Fruit fly (Drosophila melanogaster) whole organism: ENCODE results near the gene Ttc26.

Source experiments
- CG8478 ChIP-seq: fragments of >200 bp; optimal IDR thresholded peaks from 2 replicates; lab custom pipeline; 2018; ENCODE audit warnings: inconsistent platforms
- Dll ChIP-seq: fragments of >200 bp; optimal IDR thresholded peaks from 2 replicates; lab custom pipeline; 2017
- EcR ChIP-seq, 2 experiments: fragments of >200 bp; optimal IDR thresholded peaks; 2 replicates each; lab custom pipeline; 2017; ENCODE audit warnings: missing biosample characterization in 2 of 2, missing genetic modification characterization in 2 of 2, missing genetic modification reagents in 2 of 2
- pan ChIP-seq: fragments of >200 bp; optimal IDR thresholded peaks from 2 replicates; lab custom pipeline; 2017
- psq ChIP-seq: fragments of >200 bp; optimal IDR thresholded peaks from 2 replicates; lab custom pipeline; 2017
- usp ChIP-seq: fragments of >200 bp; optimal IDR thresholded peaks from 2 replicates; lab custom pipeline; 2017; ENCODE audit warnings: missing biosample characterization, missing genetic modification characterization, mixed read lengths

Gene Ttc26

DNA sequence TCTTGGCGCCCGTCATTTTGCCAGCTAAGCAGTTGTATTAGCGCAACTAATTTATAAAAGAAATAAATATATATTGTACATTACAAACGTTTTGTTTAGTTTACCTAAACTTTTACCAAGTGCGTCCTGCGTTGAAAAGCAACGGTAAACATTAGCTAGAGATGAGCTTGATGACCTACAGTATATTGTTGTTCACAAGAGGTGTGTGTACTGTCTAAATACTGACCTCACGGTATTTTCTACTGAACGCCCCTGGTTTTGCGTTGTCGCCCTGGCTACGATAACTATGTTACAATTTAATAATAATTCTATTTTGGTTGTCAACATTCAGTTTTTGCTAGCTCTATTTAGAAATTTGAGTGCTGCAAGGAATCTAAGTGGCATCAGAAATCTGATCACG is 18.2 kb downstream of the Ttc26 start, which contains the start of gene Acyp2:
Gene Acyp2, plus strand, starts transcription at position 262 of the 400 bp plus-strand sequence.
- TF ChIP-seq EcR (GFP tag; optimal IDR thresholded peaks at IDR 0.05; lab: Kevin White, UChicago) (no peak), usp (GFP tag; lab: Kevin White, UChicago) (no peak), pan (lab: Kevin White, UChicago) (no peak), psq (lab: Kevin White, UChicago) (no peak), CG8478 (no peak), Dll (no peak)

DNA sequence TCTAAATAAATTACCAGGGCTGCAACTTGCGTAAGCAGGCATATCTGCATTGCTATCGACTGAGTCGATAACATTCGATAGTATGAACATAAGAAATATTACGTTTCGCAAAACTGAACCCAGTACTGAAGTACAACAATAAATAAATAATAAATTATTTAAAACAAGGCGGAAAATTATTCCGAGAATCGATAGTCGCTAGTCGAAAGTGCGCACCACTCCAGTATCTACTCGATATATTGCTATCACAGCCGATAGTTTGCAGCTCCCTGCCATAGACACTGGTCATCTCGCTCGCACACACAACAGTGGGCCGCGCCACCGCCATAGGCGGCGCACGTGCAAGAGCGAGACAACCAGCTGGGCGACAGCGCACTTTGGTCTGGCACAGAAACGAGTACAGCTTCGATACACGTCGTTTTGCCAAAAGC is 19.2 kb downstream of the Ttc26 start, which contains the start of gene nsl1:
Gene nsl1, plus strand, starts transcription at position 411 of the 431 bp plus-strand sequence.
- no peak for TF ChIP-seq psq (lab: Kevin White, UChicago)
- TF ChIP-seq EcR (GFP tag; optimal IDR thresholded peaks at IDR 0.05; lab: Kevin White, UChicago), result no peak
- no peak for TF ChIP-seq pan (lab: Kevin White, UChicago)
- TF ChIP-seq CG8478, result peak; percentile 75
- TF ChIP-seq Dll, result no peak
- no peak for TF ChIP-seq usp (GFP tag; lab: Kevin White, UChicago)

DNA sequence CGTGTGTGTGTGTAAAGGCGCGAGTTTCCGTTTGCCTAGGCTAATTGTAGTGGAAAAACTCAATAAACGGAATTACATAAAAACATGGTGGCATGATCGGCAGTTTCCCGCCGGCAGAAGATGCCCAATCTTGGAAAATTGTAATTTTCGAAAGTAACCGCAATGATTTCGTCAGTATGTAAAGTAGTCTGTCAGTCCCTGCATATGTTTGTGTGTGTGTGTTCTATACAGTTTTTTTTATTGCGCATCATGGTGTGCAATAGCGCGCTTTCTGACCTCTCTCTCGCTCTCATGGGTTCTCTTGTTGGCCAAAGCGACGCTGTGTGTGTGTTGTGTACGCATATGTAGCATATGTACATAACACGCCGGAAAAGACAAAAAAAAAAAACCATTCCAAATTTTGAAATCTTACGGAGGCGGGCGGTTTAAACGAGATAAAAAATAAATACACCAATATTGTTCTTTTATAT is 20.1 kb downstream of the Ttc26 start:
- no peak for TF ChIP-seq pan (lab: Kevin White, UChicago)
- no peak for TF ChIP-seq EcR (GFP tag; optimal IDR thresholded peaks at IDR 0.05; lab: Kevin White, UChicago)
- peak; percentile 91 for TF ChIP-seq CG8478
- TF ChIP-seq Dll, result no peak
- TF ChIP-seq usp (GFP tag; lab: Kevin White, UChicago), result no peak

DNA sequence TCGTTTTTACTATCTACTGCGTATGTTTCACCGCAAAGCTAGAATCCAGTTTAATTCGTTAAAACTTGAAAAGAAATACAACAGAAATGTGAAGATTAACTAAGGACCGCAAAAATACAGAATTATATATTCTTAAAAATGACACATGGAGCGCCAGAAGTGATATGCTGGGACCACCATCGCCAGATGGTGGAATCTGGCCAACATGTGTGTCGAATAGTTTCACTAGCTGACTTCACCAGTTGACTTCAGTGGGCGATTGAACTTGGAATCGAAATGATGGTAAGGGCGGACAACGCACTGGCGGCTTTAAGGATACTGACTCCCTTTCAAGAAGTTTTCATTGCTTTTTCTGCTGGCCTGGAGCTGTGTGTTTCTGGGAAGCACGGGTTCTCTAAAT is 27.8 kb downstream of the Ttc26 start, which contains the start of gene CG9593:
Gene CG9593, plus strand, starts transcription at position 270 of the 400 bp plus-strand sequence.
- TF ChIP-seq pan (lab: Kevin White, UChicago), result no peak
- no peak for TF ChIP-seq Dll
- TF ChIP-seq usp (GFP tag; lab: Kevin White, UChicago), result no peak
- TF ChIP-seq EcR (GFP tag; optimal IDR thresholded peaks at IDR 0.05; lab: Kevin White, UChicago), result no peak
- TF ChIP-seq psq (lab: Kevin White, UChicago), result no peak
- no peak for TF ChIP-seq CG8478

DNA sequence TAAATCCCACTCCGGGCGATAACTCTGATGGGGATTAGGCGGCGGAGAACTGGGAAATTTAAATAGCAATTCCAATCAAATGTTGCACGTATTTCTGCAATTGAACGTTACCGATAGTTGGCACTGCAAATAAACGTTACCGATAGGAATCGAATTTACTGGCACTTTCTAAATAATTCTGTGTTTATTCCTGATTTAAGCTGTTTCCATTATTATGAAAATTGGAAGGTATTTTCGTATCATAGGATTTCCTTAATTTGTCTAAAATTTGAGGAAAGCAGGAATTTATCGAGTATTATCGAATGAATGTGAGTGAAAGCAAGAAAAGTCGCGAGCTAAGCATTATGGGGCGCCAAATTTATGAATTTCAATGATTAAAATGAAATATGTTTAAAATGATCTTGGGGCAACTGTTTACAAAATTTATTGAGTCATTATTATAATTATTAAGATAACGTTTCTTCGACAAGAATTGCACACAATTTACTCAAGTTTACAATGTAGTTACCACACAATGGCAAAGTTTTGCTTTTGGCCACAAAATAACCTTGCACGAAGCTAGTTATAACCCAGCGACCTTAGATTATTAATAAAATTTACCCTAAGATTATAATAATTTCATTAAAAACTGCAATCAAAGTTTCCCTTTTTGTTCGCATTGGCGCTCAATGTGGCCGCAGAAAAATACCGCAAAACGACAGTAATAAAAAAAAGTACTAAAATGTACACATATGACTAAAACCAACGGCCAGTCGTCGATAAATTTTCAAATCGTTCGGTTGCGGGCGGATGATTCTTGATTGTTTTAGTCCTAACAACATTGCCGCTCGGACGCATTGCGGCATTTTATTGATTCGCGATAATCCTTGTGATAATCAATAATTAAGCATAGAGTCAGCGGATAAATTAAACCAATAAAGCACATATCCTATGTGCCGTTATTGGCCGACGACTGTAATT is 29.6 kb downstream of the Ttc26 start, which contains the start of gene alpha-Man-IIb:
Gene alpha-Man-IIb, plus strand, starts transcription at position 747 of the 960 bp plus-strand sequence.
- TF ChIP-seq Dll (no peak), EcR (GFP tag; optimal IDR thresholded peaks at IDR 0.05; lab: Kevin White, UChicago) (no peak), pan (lab: Kevin White, UChicago) (no peak), usp (GFP tag; lab: Kevin White, UChicago) (no peak)

DNA sequence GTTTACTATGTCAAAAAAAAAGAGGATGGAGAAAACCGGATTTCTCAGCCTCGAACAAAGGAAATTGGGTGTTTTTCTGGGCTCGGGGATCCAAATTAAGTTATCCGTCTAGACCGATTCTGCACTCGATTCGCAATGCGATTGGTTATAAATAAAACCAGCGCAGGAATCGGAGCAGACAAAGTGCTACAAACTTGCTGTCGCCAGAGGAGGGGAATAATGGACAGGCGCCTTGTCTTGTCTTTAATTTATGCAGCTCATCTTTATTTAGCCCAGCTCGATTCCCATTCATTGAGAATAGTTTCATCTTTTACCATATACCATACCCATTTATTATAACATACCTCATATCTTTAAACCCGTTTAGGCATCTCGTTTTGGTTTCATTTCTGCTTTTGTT is 30.5 kb downstream of the Ttc26 start:
- TF ChIP-seq pan (lab: Kevin White, UChicago), result no peak
- TF ChIP-seq usp (GFP tag; lab: Kevin White, UChicago), result no peak
- TF ChIP-seq CG8478, result no peak

DNA sequence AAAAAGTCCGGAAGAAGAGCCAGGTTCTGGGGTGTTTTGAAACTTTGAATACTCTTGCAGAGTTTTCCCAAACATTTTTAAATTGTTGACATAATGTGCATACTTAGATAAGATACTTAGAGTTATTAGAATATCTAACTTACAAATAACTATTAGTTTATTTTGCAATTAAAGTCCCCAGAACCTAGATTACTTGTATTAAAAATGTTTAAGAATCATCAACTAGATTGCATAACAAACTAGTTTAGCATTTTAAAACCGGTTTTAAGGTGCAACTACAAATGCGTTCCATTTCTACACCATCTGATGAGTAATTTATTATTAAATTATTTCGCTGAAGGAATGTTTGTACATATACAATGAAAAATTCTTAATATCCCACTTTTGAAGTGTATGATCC is 32.1 kb downstream of the Ttc26 start:
- TF ChIP-seq pan (lab: Kevin White, UChicago) (no peak), usp (GFP tag; lab: Kevin White, UChicago) (no peak), psq (lab: Kevin White, UChicago) (no peak), Dll (no peak), EcR (GFP tag; optimal IDR thresholded peaks at IDR 0.05; lab: Kevin White, UChicago) (no peak), CG8478 (no peak)

DNA sequence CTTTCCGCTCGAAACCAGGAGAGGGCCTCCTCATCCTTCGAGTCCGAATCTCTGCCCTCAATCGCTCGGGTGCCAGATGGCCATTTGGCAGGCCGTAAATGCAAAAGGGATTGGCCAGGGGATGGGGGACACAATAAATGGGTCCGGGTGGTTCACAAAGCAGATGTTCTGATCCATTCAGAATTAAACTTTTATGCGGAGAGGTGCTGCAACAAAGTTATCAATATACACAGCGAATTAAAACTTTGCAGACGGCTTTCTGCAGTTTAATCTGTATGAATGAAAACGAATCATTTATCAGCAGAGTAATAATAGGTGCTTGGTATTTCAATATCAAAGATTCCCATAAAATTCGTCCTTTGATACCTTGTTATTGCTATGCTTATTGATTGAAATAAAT is 33.1 kb downstream of the Ttc26 start:
- TF ChIP-seq usp (GFP tag; lab: Kevin White, UChicago) (no peak), pan (lab: Kevin White, UChicago) (no peak), EcR (GFP tag; optimal IDR thresholded peaks at IDR 0.05; lab: Kevin White, UChicago) (no peak), CG8478 (no peak), Dll (no peak), psq (lab: Kevin White, UChicago) (no peak)

DNA sequence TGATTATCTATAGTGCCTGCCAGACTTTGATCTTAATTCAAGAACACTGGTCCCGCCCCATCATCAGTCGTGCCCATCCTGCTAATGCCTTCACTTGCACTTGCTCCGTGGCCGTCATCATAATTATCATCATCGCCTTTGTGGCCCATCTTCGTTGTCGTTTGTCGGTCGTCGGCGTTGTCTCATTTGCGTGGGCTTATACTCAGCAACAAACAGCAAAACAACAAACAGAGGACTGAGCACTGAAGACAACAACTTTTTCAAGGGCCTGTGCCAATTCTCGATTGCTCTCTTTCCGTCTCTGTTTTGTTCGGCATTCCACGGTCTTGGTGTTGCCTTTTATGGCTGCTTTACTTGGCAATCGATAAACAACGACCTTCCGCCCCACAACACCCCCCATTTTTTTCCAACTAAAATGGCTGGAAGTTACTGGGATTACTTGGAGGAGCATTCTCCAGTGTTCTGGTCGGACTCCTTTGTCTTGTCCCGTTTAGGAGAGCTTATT is 33.7 kb downstream of the Ttc26 start:
- TF ChIP-seq Dll (no peak), usp (GFP tag; lab: Kevin White, UChicago) (no peak), EcR (GFP tag; optimal IDR thresholded peaks at IDR 0.05; lab: Kevin White, UChicago) (no peak), pan (lab: Kevin White, UChicago) (no peak), psq (lab: Kevin White, UChicago) (no peak), CG8478 (no peak)

DNA sequence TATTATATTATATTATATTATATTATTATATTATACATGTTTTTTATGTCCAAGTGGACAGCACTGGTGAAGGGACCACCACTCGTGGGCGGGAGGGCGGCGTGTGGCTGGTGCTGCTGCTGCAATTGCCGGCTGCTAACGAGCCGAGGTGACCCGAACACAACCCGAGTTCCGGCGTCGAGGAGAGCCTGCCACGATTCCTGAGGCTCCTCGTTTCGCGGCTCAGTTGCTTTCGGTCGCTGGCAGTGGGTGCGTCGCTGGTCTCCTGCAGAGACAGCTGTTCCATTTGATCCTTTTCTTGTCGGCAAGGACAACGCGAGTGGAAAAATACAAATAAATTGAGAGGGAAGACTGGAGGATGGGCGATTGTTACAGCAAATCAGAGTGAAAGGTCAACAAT is 36.2 kb downstream of the Ttc26 start:
- TF ChIP-seq CG8478 (no peak), pan (lab: Kevin White, UChicago) (no peak), Dll (no peak), psq (lab: Kevin White, UChicago) (no peak), usp (GFP tag; lab: Kevin White, UChicago) (no peak), EcR (GFP tag; optimal IDR thresholded peaks at IDR 0.05; lab: Kevin White, UChicago) (no peak)

DNA sequence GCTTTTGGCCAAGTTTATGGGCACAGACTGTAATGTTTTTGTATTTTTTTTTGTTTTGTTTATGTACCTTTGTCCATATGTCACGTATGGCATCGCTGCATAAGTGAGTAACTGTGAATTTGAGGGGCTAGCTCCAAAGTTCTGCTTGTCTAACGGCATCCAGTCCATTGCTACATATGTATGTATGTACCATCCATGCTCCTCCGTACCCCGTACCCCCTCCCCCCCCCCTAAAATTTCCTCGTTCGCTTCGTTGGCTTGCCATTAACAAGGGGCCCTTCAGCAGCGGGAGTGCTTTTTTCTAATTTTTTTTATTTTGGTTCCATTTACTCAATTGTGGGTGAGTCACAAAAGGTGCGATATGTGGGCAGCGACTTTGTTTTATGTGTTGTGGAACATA is 39.9 kb downstream of the Ttc26 start:
- TF ChIP-seq usp (GFP tag; lab: Kevin White, UChicago) (no peak), EcR (GFP tag; optimal IDR thresholded peaks at IDR 0.05; lab: Kevin White, UChicago) (no peak), CG8478 (no peak), Dll (no peak), pan (lab: Kevin White, UChicago) (no peak), psq (lab: Kevin White, UChicago) (no peak)

DNA sequence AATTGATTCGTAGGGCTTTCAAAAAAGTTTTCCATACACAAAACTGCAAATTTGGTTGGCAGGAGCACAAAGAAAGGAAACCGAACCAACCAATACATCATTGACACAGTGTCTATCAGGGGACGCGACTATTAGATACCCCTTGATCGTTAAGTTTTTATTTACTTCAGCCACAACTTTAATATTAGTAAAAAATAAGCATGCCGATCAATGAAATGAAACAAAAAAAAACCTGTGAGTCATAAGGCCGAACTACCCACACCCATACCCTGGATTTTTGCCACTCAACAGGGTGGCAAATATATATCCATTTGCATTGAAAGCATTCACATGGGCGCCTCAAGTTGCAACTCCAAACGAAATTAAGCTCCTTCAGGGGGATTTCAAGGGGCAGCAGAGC is 42.1 kb downstream of the Ttc26 start:
- peak; percentile 13 for TF ChIP-seq pan (lab: Kevin White, UChicago)
- no peak for TF ChIP-seq EcR (GFP tag; optimal IDR thresholded peaks at IDR 0.05; lab: Kevin White, UChicago)
